Worm (Caenorhabditis elegans) whole organism, young adult: ENCODE measurements around the gene T28C12.1.

Experiments used
- ama-1 ChIP-seq, 3 experiments: fragments of 150-350 bp in 1 of 3; sonication (generic microtip) in 2 of 3; optimal IDR thresholded peaks; 2 replicates each; lab custom pipeline; 2014 to 2018; ENCODE audit warnings: missing biosample characterization in 2 of 3, missing genetic modification characterization in 2 of 3, missing genetic modification reagents in 2 of 3
- egrh-3 ChIP-seq: fragments of 200-800 bp; sonication (Bioruptor generic); IDR thresholded peaks from 2 replicates; pipeline ENCODE4 v1.3.6; 2022; ENCODE audit warnings: missing genetic modification reagents, missing genetic modification characterization, missing compliant biosample characterization
- nhr-120 ChIP-seq: fragments of 200-800 bp; sonication (Bioruptor generic); IDR thresholded peaks from 2 replicates; pipeline ENCODE4 v1.3.6; 2022; ENCODE audit warnings: missing genetic modification characterization, missing compliant biosample characterization
- snpc-1.3 ChIP-seq: sonication (generic microtip); optimal IDR thresholded peaks from 2 replicates; lab custom pipeline; 2017; ENCODE audit warnings: missing genetic modification characterization, mild to moderate bottlenecking, missing compliant biosample characterization, antibody characterized with exemption, moderate library complexity, missing genotype, missing genetic modification reagents; ENCODE audit not compliant: insufficient read depth

DNA sequence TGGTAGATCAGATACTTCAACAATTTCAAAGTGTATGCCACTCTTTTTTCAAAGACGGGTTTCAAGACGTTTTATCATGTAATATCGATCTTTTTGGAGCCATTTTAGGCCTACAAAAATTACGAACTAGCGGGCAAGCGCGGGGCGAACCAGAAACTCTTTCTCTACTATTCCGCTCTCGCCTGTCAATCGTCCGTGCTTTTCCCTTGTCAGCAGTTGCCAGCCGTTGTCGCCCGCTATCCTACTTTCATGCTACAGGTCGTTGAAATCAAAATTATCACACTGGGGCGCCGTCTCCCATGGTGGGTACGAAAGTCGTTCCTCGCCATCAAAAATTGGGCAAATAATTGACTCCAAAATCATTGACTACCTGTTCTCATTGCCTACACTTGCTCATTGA is 30.7 kb upstream of the T28C12.1 start:
- TF ChIP-seq ama-1 (optimal IDR thresholded peaks at IDR 0.05; lab: Kevin White, UChicago) (no peak), ama-1 (GFP tag; optimal IDR thresholded peaks at IDR 0.05; lab: Kevin White, UChicago) (no peak), egrh-3 (no peak), nhr-120 (GFP tag; lab: Robert Waterston, UW) (no peak), snpc-1.3 (tag; lab: Kevin White, UChicago) (no peak)
